Worm (Caenorhabditis elegans): ENCODE results near the gene cct-3.
"Not testable (repeated sequence)": the region's sequence is repeated elsewhere in the genome, so short reads cannot be mapped to it uniquely, and the experiment has no call there.

The cct-3 gene

ce11 chrII:2279263-2279662 lies 45.9 kb downstream of the cct-3 start, which contains the start of gene K09F6.6:
Gene K09F6.6 (minus strand): TSS chrII:2279305.
- TF ChIP-seq ces-1 (GFP tag; optimal IDR thresholded peaks at IDR 0.05) (no peak), madf-5 (GFP tag; IDR thresholded peaks at IDR 0.05) (no peak), php-3 (GFP tag; IDR thresholded peaks at IDR 0.05) (no peak), T26A8.4 (GFP tag; IDR thresholded peaks at IDR 0.05) (no peak), unc-130 (GFP tag; optimal IDR thresholded peaks at IDR 0.05) (no peak), nhr-28 (tag; optimal IDR thresholded peaks at IDR 0.05) (no peak), dmd-6 (GFP tag; IDR thresholded peaks at IDR 0.05) (no peak), F26F4.8 (GFP tag; conservative IDR thresholded peaks at IDR 0.05) (0 out of 2 replicates have a peak, but pooled peaks have one; percentile 47), lin-13 (GFP tag; optimal IDR thresholded peaks at IDR 0.05) (no peak), nhr-77 (tag; optimal IDR thresholded peaks at IDR 0.05) (no peak), rbr-2 (tag; optimal IDR thresholded peaks at IDR 0.05) (no peak), nhr-11 (tag; optimal IDR thresholded peaks at IDR 0.05) (no peak), lin-38 (GFP tag; IDR thresholded peaks at IDR 0.05) (no peak), unc-62 (GFP tag; optimal IDR thresholded peaks at IDR 0.05 in 1 of 2) (no peak), unc-62 (tag; optimal IDR thresholded peaks at IDR 0.05) (no peak), mep-1 (tag; optimal IDR thresholded peaks at IDR 0.05) (no peak), egl-43 (GFP tag; IDR thresholded peaks at IDR 0.05) (no peak), D1046.2 (GFP tag; IDR thresholded peaks at IDR 0.05) (0 out of 2 replicates have a peak, but pooled peaks have one; percentile 11), saeg-2 (GFP tag; IDR thresholded peaks at IDR 0.05) (no peak), nhr-237 (tag; optimal IDR thresholded peaks at IDR 0.05) (no peak), Y75B8A.6 (GFP tag; IDR thresholded peaks at IDR 0.05) (no peak), pqm-1 (tag; optimal IDR thresholded peaks at IDR 0.05) (no peak), mdl-1 (tag; optimal IDR thresholded peaks at IDR 0.05) (no peak), madf-9 (GFP tag; conservative IDR thresholded peaks at IDR 0.05) (no peak), nhr-76 (tag; optimal IDR thresholded peaks at IDR 0.05) (no peak), set-16 (GFP tag; IDR thresholded peaks at IDR 0.05) (peak; percentile 70), ZK337.2 (GFP tag; IDR thresholded peaks at IDR 0.05) (peak; percentile 27; the same call in 1 of the 2 replicates), daf-19 (GFP tag; conservative IDR thresholded peaks at IDR 0.05) (no peak), vab-7 (GFP tag; IDR thresholded peaks at IDR 0.05) (no peak), tra-1 (GFP tag; IDR thresholded peaks at IDR 0.05) (no peak), snpc-1.2 (GFP tag; IDR thresholded peaks at IDR 0.05) (no peak), lsy-2 (tag; optimal IDR thresholded peaks at IDR 0.05) (no peak)

DNA sequence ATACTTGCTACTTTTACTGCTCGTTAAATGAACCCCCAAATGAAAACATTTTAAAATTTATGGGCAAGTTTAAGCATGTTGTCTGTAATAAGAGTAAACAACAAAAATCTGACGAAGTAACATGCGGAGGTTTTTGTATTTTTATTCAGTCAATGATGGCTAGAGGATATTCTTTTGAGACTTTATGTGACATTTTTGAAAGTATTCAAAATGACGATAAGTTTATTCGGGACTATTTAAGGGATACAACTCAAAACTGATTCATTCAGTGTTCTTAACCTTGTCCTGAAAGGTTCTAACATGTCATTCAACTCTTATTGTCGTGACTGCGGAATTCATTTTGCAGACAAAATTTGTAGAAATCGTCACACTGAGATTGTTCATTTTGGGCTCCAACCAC lies 46.5 kb downstream of the cct-3 start, which contains the start of gene K09F6.11:
K09F6.11 (plus strand) TSS at position 301 of the 400 bp plus-strand sequence.
- no peak for TF ChIP-seq nhr-6 (tag; optimal IDR thresholded peaks at IDR 0.05)
- TF ChIP-seq F44E2.7 (GFP tag; IDR thresholded peaks at IDR 0.05): no peak
- peak in 1 of 2 experiments; percentile 48 for TF ChIP-seq unc-62 (GFP tag; optimal IDR thresholded peaks at IDR 0.05 in 1 of 2)
- no peak for TF ChIP-seq unc-62 (tag; optimal IDR thresholded peaks at IDR 0.05)
- no peak for TF ChIP-seq arid-1 (GFP tag; conservative IDR thresholded peaks at IDR 0.05)

DNA sequence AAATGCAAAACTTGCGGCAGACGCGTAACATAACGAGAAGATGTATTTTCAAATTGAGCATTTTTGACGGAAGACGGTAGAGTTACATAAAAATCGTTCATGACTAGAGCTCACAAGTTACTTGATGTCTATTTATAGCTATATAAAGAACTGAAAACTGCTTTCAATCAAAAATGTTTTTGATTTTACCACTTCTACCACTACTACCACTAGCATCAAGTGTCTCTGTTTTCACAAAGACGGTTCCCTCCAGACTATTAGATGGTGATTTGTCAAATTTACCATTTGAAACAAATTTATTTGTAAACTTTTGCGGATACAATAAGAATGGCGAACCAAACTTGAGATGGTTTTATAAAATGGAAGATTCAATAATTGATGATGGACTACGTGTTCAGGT lies 49.3 kb downstream of the cct-3 start, which contains the start of gene K09F6.9:
K09F6.9 (minus strand) TSS at position 101 of the 400 bp plus-strand sequence.
- not testable (repeated sequence) for TF ChIP-seq spr-3 (GFP tag; optimal IDR thresholded peaks at IDR 0.05); set-16 (GFP tag; IDR thresholded peaks at IDR 0.05); lin-15B (tag; optimal IDR thresholded peaks at IDR 0.05)

- TF ChIP-seq unc-62 (GFP tag; optimal IDR thresholded peaks at IDR 0.05 in 1 of 2) (peak in 1 of 2 experiments; percentile 92), unc-62 (tag; optimal IDR thresholded peaks at IDR 0.05) (no peak), dpl-1 (GFP tag; optimal IDR thresholded peaks at IDR 0.05) (no peak)
Observed at ce11 chrII:2284703-2285102, 51.4 kb downstream of the cct-3 start.

Measured in whole organism, L4 larva.